Worm (Caenorhabditis elegans) whole organism, L4 larva: Measurements from ENCODE around the gene arx-6.
A peak's percentile ranks its signal among the peaks of the same experiment; 100 is the strongest.

ENCODE experiments used
- F37D6.2 ChIP-seq: sonication (generic microtip); optimal IDR thresholded peaks from 2 replicates; lab custom pipeline; 2016; ENCODE audit warnings: mild to moderate bottlenecking, missing genetic modification characterization, missing compliant biosample characterization
- Y5F2A.4 ChIP-seq: fragments of 200-800 bp; sonication (Bioruptor generic); optimal IDR thresholded peaks from 2 replicates; lab custom pipeline; 2018; ENCODE audit warnings: mild to moderate bottlenecking, missing genetic modification characterization, missing compliant biosample characterization
- ZK337.2 ChIP-seq: fragments of 200-800 bp; sonication (Bioruptor generic); IDR thresholded peaks from 2 replicates; pipeline ENCODE4 v1.3.6; 2022; ENCODE audit warnings: missing genetic modification reagents, missing genetic modification characterization, missing compliant biosample characterization
- attf-4 ChIP-seq: sonication (generic microtip); optimal IDR thresholded peaks from 3 replicates; lab custom pipeline; 2017; ENCODE audit warnings: missing biosample characterization, missing genetic modification characterization
- ceh-20 ChIP-seq: fragments of 200-800 bp; sonication (Bioruptor generic); IDR thresholded peaks from 2 replicates; pipeline ENCODE4 v1.3.6; 2022; ENCODE audit warnings: missing genetic modification reagents, missing genetic modification characterization, missing compliant biosample characterization
- ceh-82 ChIP-seq: sonication (generic microtip); optimal IDR thresholded peaks from 2 replicates; lab custom pipeline; 2017; ENCODE audit warnings: missing biosample characterization, missing genetic modification characterization
- daf-16 ChIP-seq, 3 experiments: sonication (generic microtip); optimal IDR thresholded peaks; 2 replicates each; lab custom pipeline; 2016 to 2017; ENCODE audit warnings: missing genetic modification characterization in 3 of 3, missing genetic modification reagents in 3 of 3, mild to moderate bottlenecking in 2 of 3, missing compliant biosample characterization in 2 of 3, missing biosample characterization in 1 of 3, moderate library complexity in 1 of 3
- dmd-6 ChIP-seq: fragments of 200-800 bp; sonication (Bioruptor generic); IDR thresholded peaks from 2 replicates; pipeline ENCODE4 v1.3.6; 2022; ENCODE audit warnings: missing genetic modification reagents, missing genetic modification characterization, missing compliant biosample characterization
- dmd-8 ChIP-seq: fragments of 200-800 bp; sonication (Bioruptor generic); IDR thresholded peaks from 2 replicates; pipeline ENCODE4 v1.3.6; 2022; ENCODE audit warnings: missing genetic modification characterization, missing compliant biosample characterization
- dpl-1 ChIP-seq: fragments of 150-350 bp; optimal IDR thresholded peaks from 2 replicates; lab custom pipeline; 2014; ENCODE audit warnings: missing biosample characterization, missing genetic modification reagents, missing genetic modification characterization
- dve-1 ChIP-seq: sonication (generic microtip); optimal IDR thresholded peaks from 2 replicates; lab custom pipeline; 2017; ENCODE audit warnings: antibody characterized with exemption, mild to moderate bottlenecking, missing genetic modification characterization, missing compliant biosample characterization; ENCODE audit not compliant: insufficient read depth
- hif-1 ChIP-seq, 2 experiments: sonication (generic microtip); optimal IDR thresholded peaks; 2 replicates each; lab custom pipeline; 2016 to 2017; ENCODE audit warnings: missing compliant biosample characterization in 2 of 2, missing genetic modification characterization in 2 of 2, missing genetic modification reagents in 2 of 2, missing genotype in 2 of 2, mild to moderate bottlenecking in 1 of 2
- lin-1 ChIP-seq: fragments of 200-800 bp; sonication (Bioruptor generic); IDR thresholded peaks from 2 replicates; pipeline ENCODE4 v1.3.6; 2022; ENCODE audit warnings: missing genetic modification reagents, missing genetic modification characterization, missing compliant biosample characterization
- lin-15B ChIP-seq: fragments of 150-350 bp; sonication (generic microtip); optimal IDR thresholded peaks from 3 replicates; lab custom pipeline; 2014; ENCODE audit warnings: missing biosample characterization, missing genetic modification characterization
- mdt-29 ChIP-seq: fragments of 200-800 bp; sonication (Bioruptor generic); IDR thresholded peaks from 2 replicates; pipeline ENCODE4 v1.3.6; 2022; ENCODE audit warnings: missing genetic modification reagents, missing genetic modification characterization, missing compliant biosample characterization
- mes-2 ChIP-seq: sonication (generic microtip); optimal IDR thresholded peaks from 2 replicates; lab custom pipeline; 2016; ENCODE audit warnings: missing genotype, mild to moderate bottlenecking, missing genetic modification characterization, missing compliant biosample characterization; ENCODE audit not compliant: poor library complexity, severe bottlenecking
- mxl-3 ChIP-seq: fragments of 200-800 bp; sonication (Bioruptor generic); optimal IDR thresholded peaks from 2 replicates; lab custom pipeline; 2018; ENCODE audit warnings: mild to moderate bottlenecking, missing genetic modification characterization, missing compliant biosample characterization
- nhr-28 ChIP-seq: fragments of 150-350 bp; optimal IDR thresholded peaks from 2 replicates; lab custom pipeline; 2014; ENCODE audit warnings: missing biosample characterization, missing genetic modification characterization
- nhr-41 ChIP-seq: fragments of 200-800 bp; sonication (Bioruptor generic); IDR thresholded peaks from 2 replicates; pipeline ENCODE4 v1.3.6; 2022; ENCODE audit warnings: missing genetic modification reagents, missing genetic modification characterization, missing compliant biosample characterization
- nhr-42 ChIP-seq: fragments of 200-800 bp; sonication (Bioruptor generic); IDR thresholded peaks from 2 replicates; pipeline ENCODE4 v1.3.6; 2022; ENCODE audit warnings: missing genetic modification characterization, missing compliant biosample characterization
- nhr-48 ChIP-seq: sonication (generic microtip); optimal IDR thresholded peaks from 2 replicates; lab custom pipeline; 2016; ENCODE audit warnings: mild to moderate bottlenecking, missing genetic modification characterization, missing compliant biosample characterization
- nhr-6 ChIP-seq: fragments of 150-350 bp; optimal IDR thresholded peaks from 2 replicates; lab custom pipeline; 2014; ENCODE audit warnings: missing biosample characterization, missing genetic modification characterization
- pqm-1 ChIP-seq: sonication (generic microtip); optimal IDR thresholded peaks from 2 replicates; lab custom pipeline; 2017; ENCODE audit warnings: missing biosample characterization, missing genetic modification characterization
- rbr-2 ChIP-seq: sonication (generic microtip); optimal IDR thresholded peaks from 2 replicates; lab custom pipeline; 2016; ENCODE audit warnings: missing genotype, missing genetic modification characterization, missing compliant biosample characterization
- saeg-2 ChIP-seq: fragments of 200-800 bp; sonication (Bioruptor generic); IDR thresholded peaks from 2 replicates; pipeline ENCODE4 v1.3.6; 2022; ENCODE audit warnings: missing genetic modification reagents, missing genetic modification characterization, missing compliant biosample characterization
- set-16 ChIP-seq: fragments of 200-800 bp; sonication (Bioruptor generic); IDR thresholded peaks from 2 replicates; pipeline ENCODE4 v1.3.6; 2022; ENCODE audit warnings: missing genetic modification reagents, missing genetic modification characterization, missing compliant biosample characterization
- spr-3 ChIP-seq: fragments of 200-800 bp; sonication (Bioruptor generic); optimal IDR thresholded peaks from 2 replicates; lab custom pipeline; 2018; ENCODE audit warnings: mild to moderate bottlenecking, missing genetic modification characterization, missing compliant biosample characterization
- unc-130 ChIP-seq: sonication (generic microtip); optimal IDR thresholded peaks from 2 replicates; lab custom pipeline; 2016; ENCODE audit warnings: missing genetic modification reagents, missing genetic modification characterization, missing compliant biosample characterization
- unc-39 ChIP-seq: sonication (generic microtip); optimal IDR thresholded peaks from 2 replicates; lab custom pipeline; 2017; ENCODE audit warnings: missing biosample characterization, missing genetic modification characterization
- unc-62 ChIP-seq, 3 experiments: fragments of 150-350 bp in 1 of 3; sonication (generic microtip); optimal IDR thresholded peaks in 2 of 3; peaks in 1 of 3; 1 replicate in 1 of 3; 2 replicates in 2 of 3; lab custom pipeline; 2014 to 2017; ENCODE audit warnings: missing biosample characterization in 3 of 3, missing genetic modification characterization in 3 of 3, missing genetic modification reagents in 3 of 3, missing genotype in 1 of 3
- ztf-11 ChIP-seq: fragments of 150-350 bp; optimal IDR thresholded peaks from 2 replicates; lab custom pipeline; 2014; ENCODE audit warnings: missing biosample characterization, missing genetic modification characterization
- ztf-7 ChIP-seq: fragments of 150-350 bp; optimal IDR thresholded peaks from 2 replicates; lab custom pipeline; 2014; ENCODE audit warnings: missing biosample characterization, missing genetic modification characterization

arx-6 gene

DNA sequence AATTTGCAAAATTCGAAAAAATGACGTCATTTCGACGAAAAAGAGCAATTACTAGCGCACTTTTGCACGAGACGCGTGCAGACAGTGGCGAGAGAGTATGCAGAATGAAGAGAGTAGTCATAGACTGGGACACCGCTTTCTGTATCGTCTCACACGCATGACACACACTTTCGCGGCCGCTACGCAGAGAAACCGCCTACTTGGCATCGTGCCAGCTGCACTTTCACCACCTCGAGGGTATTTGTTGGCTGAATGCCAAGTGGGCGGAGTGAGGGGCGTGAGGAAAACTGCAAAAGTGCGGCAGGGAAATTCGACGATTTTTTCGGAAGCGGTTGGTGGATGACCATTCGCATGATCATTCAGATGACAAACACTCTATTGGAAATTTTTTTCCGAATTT, 21.3 kb downstream of the arx-6 start (continued):
- TF ChIP-seq lin-1 (peak; percentile 99), ceh-82 (tag; lab: Kevin White, UChicago) (peak; percentile 10), unc-62 (GFP tag; optimal IDR thresholded peaks at IDR 0.05 in 1 of 2; lab: Kevin White, UChicago) (peak; percentile 28 to 100), unc-62 (tag; optimal IDR thresholded peaks at IDR 0.05; lab: Kevin White, UChicago) (no peak)

DNA sequence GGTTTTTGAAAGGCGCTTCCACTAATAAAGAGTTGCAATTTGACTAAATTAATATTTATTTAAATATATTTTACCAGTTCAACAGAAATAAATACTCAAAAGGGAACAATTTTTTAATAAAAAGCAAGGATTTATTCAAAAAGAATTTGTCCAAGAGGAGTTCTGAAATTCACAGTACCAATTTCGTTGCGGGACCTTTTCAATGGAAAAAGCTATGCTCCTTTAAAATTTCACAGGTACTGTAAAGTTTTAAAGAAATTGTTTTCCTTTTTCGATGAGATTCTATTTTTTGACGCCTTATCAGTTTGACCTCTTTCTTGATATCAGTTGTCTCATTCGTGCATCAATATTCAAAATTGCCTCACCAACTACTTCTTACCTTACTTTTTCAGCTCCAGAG, 21.8 kb downstream of the arx-6 start, which contains the start of gene tag-340:
TSS of gene tag-340 (plus strand) at position 249 of the 400 bp plus-strand sequence.
- no peak for TF ChIP-seq spr-3 (GFP tag; lab: Kevin White, UChicago)
- no peak for TF ChIP-seq mdt-29 (GFP tag; lab: Robert Waterston, UW)
- no peak for TF ChIP-seq unc-39 (tag; lab: Kevin White, UChicago)
- TF ChIP-seq nhr-28 (tag; lab: Kevin White, UChicago): peak; percentile 3
- TF ChIP-seq daf-16 (GFP tag; optimal IDR thresholded peaks at IDR 0.05; lab: Kevin White, UChicago): no peak
- peak; percentile 42 for TF ChIP-seq daf-16 (tag; optimal IDR thresholded peaks at IDR 0.05; lab: Kevin White, UChicago)
- no peak for TF ChIP-seq nhr-42 (GFP tag; lab: Robert Waterston, UW)
- TF ChIP-seq set-16 (GFP tag; lab: Robert Waterston, UW): no peak
- TF ChIP-seq ztf-11 (tag; lab: Kevin White, UChicago): no peak
- no peak for TF ChIP-seq Y5F2A.4 (GFP tag; lab: Kevin White, UChicago)
- TF ChIP-seq, all 104 proteins: peak for 2

DNA sequence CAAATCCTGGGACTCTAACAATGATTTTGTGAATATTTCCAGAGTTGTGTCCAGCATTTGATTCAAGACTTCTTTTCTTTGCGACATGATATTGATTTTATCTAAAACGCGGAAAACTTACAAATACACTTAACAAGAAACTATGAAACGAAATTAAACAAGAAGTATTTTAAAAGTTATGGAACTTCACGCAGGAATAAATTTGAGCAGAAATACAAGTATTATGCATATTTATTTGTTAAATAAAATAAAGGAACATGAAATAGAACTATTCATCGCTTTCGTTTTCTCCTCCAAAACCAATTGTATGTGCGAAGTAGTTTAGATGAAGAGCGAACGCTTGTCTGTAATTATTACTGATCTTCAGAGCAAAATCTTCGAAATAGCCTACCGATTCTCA, 25.3 kb downstream of the arx-6 start, which contains the start of gene kbp-2:
TSS of gene kbp-2 (minus strand) at position 101 of the 400 bp plus-strand sequence.
- TF ChIP-seq ceh-20 (GFP tag; lab: Robert Waterston, UW) (no peak), mdt-29 (GFP tag; lab: Robert Waterston, UW) (no peak), dpl-1 (no peak), ZK337.2 (GFP tag; lab: Robert Waterston, UW) (no peak), dmd-8 (GFP tag; lab: Robert Waterston, UW) (no peak), ztf-7 (tag; lab: Kevin White, UChicago) (no peak), attf-4 (tag; lab: Kevin White, UChicago) (no peak), nhr-6 (tag; lab: Kevin White, UChicago) (no peak)
- TF ChIP-seq, all 104 proteins: peak for 0

DNA sequence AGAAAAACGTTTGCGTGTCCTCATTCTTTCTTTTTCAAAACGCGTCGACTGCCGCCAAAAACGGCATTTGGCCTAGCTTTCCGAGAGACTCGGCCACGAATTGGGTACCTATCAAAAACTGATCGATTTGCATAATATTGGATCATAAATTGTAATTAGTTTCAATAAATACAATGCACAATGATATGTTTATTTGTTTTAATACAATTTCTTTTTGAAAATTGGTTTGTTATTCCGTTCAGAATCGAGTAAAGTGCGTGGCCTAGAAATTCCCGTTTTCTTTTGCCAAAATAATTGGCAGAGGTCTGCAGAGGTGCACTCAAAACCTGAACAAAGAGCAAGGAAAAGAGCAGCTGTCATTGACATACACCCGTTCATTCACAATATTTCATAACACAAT, 26.9 kb downstream of the arx-6 start, which contains the start of gene F26F4.8:
TSS of gene F26F4.8 (minus strand) at position 69 of the 400 bp plus-strand sequence.
- TF ChIP-seq F37D6.2 (tag; lab: Kevin White, UChicago) (no peak), mes-2 (tag; lab: Kevin White, UChicago) (peak; percentile 69), dpl-1 (peak; percentile 49), dmd-6 (GFP tag; lab: Robert Waterston, UW) (no peak), nhr-48 (no peak), hif-1 (tag; optimal IDR thresholded peaks at IDR 0.05; lab: Kevin White, UChicago) (peak in 1 of 2 experiments; percentile 52), rbr-2 (peak; percentile 3), unc-130 (GFP tag; lab: Kevin White, UChicago) (peak; percentile 77)
- TF ChIP-seq, all 104 proteins: peak for 5

DNA sequence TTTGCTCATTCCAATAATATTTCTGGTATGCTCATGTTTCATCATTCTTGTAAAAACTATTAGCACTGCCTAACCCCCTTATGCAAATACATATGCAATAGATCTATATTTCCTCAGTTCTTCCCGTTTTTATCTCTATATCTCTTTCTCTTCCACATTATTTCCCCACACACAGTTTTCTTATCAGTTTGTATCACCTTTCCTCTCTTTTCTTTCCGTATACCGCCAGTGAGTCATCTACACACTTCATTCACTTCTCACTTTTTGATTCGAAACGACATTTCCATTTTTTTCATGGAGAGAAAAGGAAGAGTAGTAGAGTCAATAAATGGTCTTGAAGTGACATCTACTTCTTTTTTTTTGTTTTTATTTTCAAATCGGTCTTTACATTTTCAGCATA, 27.9 kb downstream of the arx-6 start:
- TF ChIP-seq lin-15B: no peak
- TF ChIP-seq nhr-28 (tag; lab: Kevin White, UChicago): peak; percentile 75
- peak; percentile 35 for TF ChIP-seq dve-1 (tag; lab: Kevin White, UChicago)
- peak; percentile 25 for TF ChIP-seq dpl-1
- TF ChIP-seq mxl-3 (GFP tag; lab: Kevin White, UChicago): peak; percentile 25
- TF ChIP-seq dmd-6 (GFP tag; lab: Robert Waterston, UW): peak; percentile 33; the same call in 1 of the 2 replicates
- TF ChIP-seq pqm-1 (tag; lab: Kevin White, UChicago): peak; percentile 68
- TF ChIP-seq mes-2 (tag; lab: Kevin White, UChicago): peak; percentile 22
- TF ChIP-seq daf-16 (GFP tag; optimal IDR thresholded peaks at IDR 0.05; lab: Kevin White, UChicago): no peak
- peak; percentile 16 for TF ChIP-seq daf-16 (tag; optimal IDR thresholded peaks at IDR 0.05; lab: Kevin White, UChicago)
- TF ChIP-seq ceh-20 (GFP tag; lab: Robert Waterston, UW): no peak
- no peak for TF ChIP-seq saeg-2 (GFP tag; lab: Robert Waterston, UW)
- 0 out of 2 replicates have a peak, but pooled peaks have one; percentile 14 for TF ChIP-seq nhr-41
